Fruit fly (Drosophila melanogaster) whole organism, wandering third instar larva: ENCODE results near the gene CG17239.

Experiments used
- Abd-B ChIP-seq: fragments of >200 bp; optimal IDR thresholded peaks from 2 replicates; lab custom pipeline; 2017; ENCODE audit warnings: missing biosample characterization, missing genetic modification characterization
- CG9705 ChIP-seq: fragments of 200-800 bp; sonication (Bioruptor generic); optimal IDR thresholded peaks from 2 replicates; lab custom pipeline; 2018; ENCODE audit warnings: missing biosample characterization, mild to moderate bottlenecking, missing genetic modification characterization
- Dfd ChIP-seq: fragments of >200 bp; optimal IDR thresholded peaks from 2 replicates; lab custom pipeline; 2017; ENCODE audit warnings: missing biosample characterization, missing genetic modification characterization
- Dif ChIP-seq: fragments of 200-275, 200-300 bp; sonication (Bioruptor generic); optimal IDR thresholded peaks from 2 replicates; lab custom pipeline; 2018; ENCODE audit warnings: missing biosample characterization, missing genetic modification characterization; ENCODE audit not compliant: partially characterized antibody
- GATAd ChIP-seq: sonication (Bioruptor generic); optimal IDR thresholded peaks from 2 replicates; lab custom pipeline; 2016; ENCODE audit warnings: missing biosample characterization, missing genetic modification characterization
- HLH106 ChIP-seq: fragments of 200-800 bp; optimal IDR thresholded peaks from 3 replicates; lab custom pipeline; 2019; ENCODE audit warnings: missing biosample characterization, mild to moderate bottlenecking, missing genetic modification characterization, moderate library complexity
- Hnf4 ChIP-seq: fragments of 200-800 bp; sonication (Bioruptor generic); optimal IDR thresholded peaks from 2 replicates; lab custom pipeline; 2016; ENCODE audit warnings: missing biosample characterization, mild to moderate bottlenecking, missing genetic modification characterization
- Hr83 ChIP-seq: fragments of 200-300 bp; sonication (Bioruptor generic); optimal IDR thresholded peaks from 2 replicates; lab custom pipeline; 2016; ENCODE audit warnings: missing biosample characterization, mild to moderate bottlenecking, missing genetic modification characterization, moderate library complexity; ENCODE audit not compliant: poor library complexity, severe bottlenecking
- Mio ChIP-seq: sonication (Bioruptor generic); optimal IDR thresholded peaks from 2 replicates; lab custom pipeline; 2016; ENCODE audit warnings: missing biosample characterization, missing genetic modification characterization
- N ChIP-seq: fragments of >200 bp; optimal IDR thresholded peaks from 2 replicates; lab custom pipeline; 2018; ENCODE audit warnings: missing biosample characterization, missing external identifiers, missing genetic modification characterization
- OdsH ChIP-seq: fragments of 200-800 bp; sonication (Bioruptor generic); optimal IDR thresholded peaks from 2 replicates; lab custom pipeline; 2016; ENCODE audit warnings: missing biosample characterization, mild to moderate bottlenecking, missing genetic modification characterization
- Rel ChIP-seq, 2 experiments: fragments of 200-800 bp; sonication (Bioruptor generic) in 1 of 2; optimal IDR thresholded peaks; 2 replicates in 1 of 2; 3 replicates in 1 of 2; lab custom pipeline; 2016 to 2019; ENCODE audit warnings: mild to moderate bottlenecking in 2 of 2, missing biosample characterization in 2 of 2, missing genetic modification characterization in 2 of 2, moderate library complexity in 1 of 2
- Sp1 ChIP-seq: fragments of 200-800 bp; sonication (Bioruptor generic); optimal IDR thresholded peaks from 3 replicates; lab custom pipeline; 2019; ENCODE audit warnings: missing biosample characterization, mild to moderate bottlenecking, missing genetic modification characterization, moderate library complexity
- br ChIP-seq: fragments of 200-800 bp; sonication (Bioruptor generic); optimal IDR thresholded peaks from 2 replicates; lab custom pipeline; 2016; ENCODE audit warnings: missing biosample characterization, missing genetic modification characterization
- brk ChIP-seq: fragments of 200-800 bp; sonication (Bioruptor generic); optimal IDR thresholded peaks from 2 replicates; lab custom pipeline; 2016; ENCODE audit warnings: missing biosample characterization, mild to moderate bottlenecking, missing genetic modification characterization
- dl ChIP-seq, 2 experiments: fragments of 175-275, 200-275 bp in 1 of 2; fragments of 200-275 bp in 1 of 2; sonication (Bioruptor generic); optimal IDR thresholded peaks; lab custom pipeline; 2018; ENCODE audit warnings: mild to moderate bottlenecking in 2 of 2, missing biosample characterization in 2 of 2, missing genetic modification characterization in 2 of 2, moderate library complexity in 2 of 2; ENCODE audit not compliant: partially characterized antibody in 2 of 2, insufficient read depth in 1 of 2
- dsf ChIP-seq: sonication (Bioruptor generic); optimal IDR thresholded peaks from 2 replicates; lab custom pipeline; 2016; ENCODE audit warnings: missing biosample characterization, missing genetic modification characterization, borderline replicate concordance
- ey ChIP-seq: fragments of 200-800 bp; sonication (Bioruptor generic); optimal IDR thresholded peaks from 2 replicates; lab custom pipeline; 2016; ENCODE audit warnings: missing biosample characterization, missing genetic modification characterization
- foxo ChIP-seq, 2 experiments: fragments of 200-800 bp; sonication (Bioruptor generic); optimal IDR thresholded peaks; 2 replicates in 1 of 2; 3 replicates in 1 of 2; lab custom pipeline; 2016 to 2017; ENCODE audit warnings: missing biosample characterization in 2 of 2, missing genetic modification characterization in 2 of 2
- fru ChIP-seq: fragments of 200-800 bp; sonication (Bioruptor generic); optimal IDR thresholded peaks from 3 replicates; lab custom pipeline; 2016; ENCODE audit warnings: missing biosample characterization, mild to moderate bottlenecking, missing genetic modification characterization
- h ChIP-seq: fragments of 200-800 bp; sonication (Bioruptor generic); optimal IDR thresholded peaks from 3 replicates; lab custom pipeline; 2016; ENCODE audit warnings: missing biosample characterization, mild to moderate bottlenecking, missing genetic modification characterization
- jim ChIP-seq: fragments of 175-275, 200-325 bp; sonication (Bioruptor generic); optimal IDR thresholded peaks from 2 replicates; lab custom pipeline; 2016; ENCODE audit warnings: missing biosample characterization, mild to moderate bottlenecking, missing genetic modification characterization
- pan ChIP-seq: fragments of >200 bp; optimal IDR thresholded peaks from 2 replicates; lab custom pipeline; 2017
- psq ChIP-seq: fragments of 200-800 bp; sonication (Bioruptor generic); optimal IDR thresholded peaks from 3 replicates; lab custom pipeline; 2017; ENCODE audit warnings: missing biosample characterization, mild to moderate bottlenecking, missing genetic modification characterization, moderate library complexity
- rgr ChIP-seq: fragments of 200-800 bp; sonication (Bioruptor generic); optimal IDR thresholded peaks from 3 replicates; lab custom pipeline; 2016; ENCODE audit warnings: missing biosample characterization, mild to moderate bottlenecking, missing genetic modification characterization
- sv ChIP-seq: fragments of 200-800 bp; sonication (Bioruptor generic); optimal IDR thresholded peaks from 3 replicates; lab custom pipeline; 2016; ENCODE audit warnings: missing biosample characterization, missing genetic modification characterization
- tai ChIP-seq: sonication (Bioruptor generic); optimal IDR thresholded peaks from 2 replicates; lab custom pipeline; 2016; ENCODE audit warnings: missing biosample characterization, missing genetic modification characterization
- usp ChIP-seq: fragments of >200 bp; optimal IDR thresholded peaks from 2 replicates; lab custom pipeline; 2017; ENCODE audit warnings: missing biosample characterization, missing genetic modification characterization

Gene CG17239

DNA sequence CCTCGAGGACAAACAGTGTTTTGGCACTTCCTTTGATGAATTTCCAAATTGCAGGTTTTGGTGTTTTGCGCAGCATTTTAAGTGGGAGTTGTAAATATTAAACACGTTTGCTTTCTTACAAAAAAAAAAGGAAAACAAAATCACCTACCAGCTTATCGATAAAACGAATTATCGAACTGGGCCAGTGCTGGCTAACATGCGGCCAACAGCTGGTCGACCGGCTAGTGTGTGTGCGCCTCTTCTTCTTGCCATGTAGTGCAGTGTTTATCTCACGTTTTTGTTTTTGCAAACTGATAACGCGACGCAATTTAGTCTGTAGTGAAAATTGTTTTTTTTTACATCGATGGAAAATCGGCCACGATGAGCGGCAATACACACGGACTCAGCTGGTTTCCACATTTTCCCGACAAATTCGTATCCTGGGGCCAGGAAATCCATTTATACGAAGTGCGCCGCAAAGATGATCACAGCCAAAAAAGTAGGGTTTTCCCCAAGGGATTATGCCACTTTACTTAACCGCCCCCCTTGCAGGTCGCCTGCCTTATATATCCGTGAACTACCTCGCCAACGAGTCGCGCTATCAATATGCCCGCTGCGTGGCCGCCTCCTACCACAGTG is 35.0 kb downstream of the CG17239 start, which contains the start of the genes CG15386, CG42371 and mio:
CG15386 (minus strand) TSS at position 180 of the 618 bp plus-strand sequence.
CG42371 (minus strand) TSS at position 180 of the 618 bp plus-strand sequence.
mio (plus strand) TSS at position 224 of the 618 bp plus-strand sequence.
- peak; percentile 14 for TF ChIP-seq OdsH (GFP tag; lab: Kevin White, UChicago)
- TF ChIP-seq Hr83 (GFP tag; lab: Kevin White, UChicago), result peak; percentile 83
- TF ChIP-seq tai (GFP tag; lab: Kevin White, UChicago), result no peak
- peak; percentile 55 for TF ChIP-seq br (GFP tag; lab: Kevin White, UChicago)
- no peak for TF ChIP-seq Hnf4 (GFP tag; lab: Kevin White, UChicago)
- peak; percentile 40 for TF ChIP-seq h (GFP tag; lab: Kevin White, UChicago)
- TF ChIP-seq jim (GFP tag; lab: Kevin White, UChicago), result peak; percentile 70
- TF ChIP-seq dl (GFP tag; optimal IDR thresholded peaks at IDR 0.05; lab: Kevin White, UChicago; ENCODE audit: insufficient read depth in 1 of 2, partially characterized antibody in 2 of 2), result peak in 1 of 2 experiments; percentile 22
- TF ChIP-seq Dif (GFP tag; lab: Kevin White, UChicago), result peak; percentile 8
- TF ChIP-seq foxo (GFP tag; optimal IDR thresholded peaks at IDR 0.05; lab: Kevin White, UChicago), result peak in 1 of 2 experiments; percentile 41
- TF ChIP-seq dsf, result no peak
- TF ChIP-seq psq, result peak; percentile 5
- TF ChIP-seq Rel (GFP tag; optimal IDR thresholded peaks at IDR 0.05; lab: Kevin White, UChicago), result no peak
- TF ChIP-seq Rel (tag; optimal IDR thresholded peaks at IDR 0.05; lab: Kevin White, UChicago), result peak; percentile 86
- no peak for TF ChIP-seq brk (GFP tag; lab: Kevin White, UChicago)
- peak; percentile 32 for TF ChIP-seq Sp1 (GFP tag; lab: Kevin White, UChicago)
- peak; percentile 5 for TF ChIP-seq ey (GFP tag; lab: Kevin White, UChicago)
- peak; percentile 52 for TF ChIP-seq rgr (GFP tag; lab: Kevin White, UChicago)
- no peak for TF ChIP-seq Dfd
- TF ChIP-seq pan (lab: Kevin White, UChicago), result no peak
- no peak for TF ChIP-seq sv (GFP tag; lab: Kevin White, UChicago)

DNA sequence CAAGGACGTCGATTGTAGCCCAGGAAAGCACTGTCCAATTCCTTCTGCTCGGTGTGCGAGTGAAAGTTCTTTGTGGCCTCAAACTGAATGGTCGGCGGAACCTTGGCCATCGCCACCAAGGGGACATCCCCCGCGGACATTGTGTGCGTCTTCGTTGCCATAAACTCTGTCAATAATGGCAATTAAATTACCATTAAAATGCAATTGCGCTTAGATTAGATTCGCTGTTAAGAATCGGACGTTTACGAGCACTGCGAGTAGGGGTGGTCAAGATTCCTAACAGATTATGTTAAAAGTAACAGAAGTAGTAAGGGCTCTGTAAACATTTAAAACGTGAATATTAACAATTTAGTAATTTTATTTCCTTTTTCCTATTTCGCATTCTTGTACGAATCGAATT is 36.1 kb downstream of the CG17239 start, which contains the start of gene daed:
daed (minus strand) TSS at position 247 of the 400 bp plus-strand sequence.
- TF ChIP-seq Abd-B (GFP tag; lab: Kevin White, UChicago), result no peak
- no peak for TF ChIP-seq GATAd (GFP tag; lab: Kevin White, UChicago)
- no peak for TF ChIP-seq h (GFP tag; lab: Kevin White, UChicago)
- TF ChIP-seq Rel (GFP tag; optimal IDR thresholded peaks at IDR 0.05; lab: Kevin White, UChicago), result no peak
- TF ChIP-seq Rel (tag; optimal IDR thresholded peaks at IDR 0.05; lab: Kevin White, UChicago), result peak; percentile 86
- no peak for TF ChIP-seq Mio (GFP tag; lab: Kevin White, UChicago)
- TF ChIP-seq pan (lab: Kevin White, UChicago), result no peak
- peak; percentile 50 for TF ChIP-seq Sp1 (GFP tag; lab: Kevin White, UChicago)
- TF ChIP-seq fru (GFP tag; lab: Kevin White, UChicago), result no peak
- TF ChIP-seq N, result no peak
- TF ChIP-seq psq, result no peak
- peak; percentile 7 for TF ChIP-seq rgr (GFP tag; lab: Kevin White, UChicago)
- no peak for TF ChIP-seq tai (GFP tag; lab: Kevin White, UChicago)
- no peak for TF ChIP-seq foxo (GFP tag; optimal IDR thresholded peaks at IDR 0.05; lab: Kevin White, UChicago)
- TF ChIP-seq Hnf4 (GFP tag; lab: Kevin White, UChicago), result no peak

DNA sequence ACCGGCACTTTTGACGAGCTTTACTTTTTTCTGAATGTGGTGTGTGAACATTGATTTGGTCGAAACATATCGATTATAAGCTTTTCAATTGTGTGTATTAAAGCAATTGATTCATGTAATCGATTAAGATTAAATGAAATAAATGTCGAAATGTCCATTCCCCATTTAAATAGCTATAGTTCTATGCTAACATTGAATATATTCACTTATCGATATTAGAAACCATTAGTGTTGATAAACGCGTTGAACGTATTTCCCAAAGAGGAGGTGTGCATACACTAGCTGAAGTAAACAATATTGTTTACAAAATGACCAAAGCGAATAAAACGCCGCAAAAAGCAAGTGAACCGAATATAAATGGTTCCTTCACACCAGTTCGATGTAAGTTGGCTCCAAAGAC is 38.1 kb downstream of the CG17239 start, which contains the start of the genes Uch and CG34174:
Uch (minus strand) TSS at position 208 of the 400 bp plus-strand sequence.
CG34174 (plus strand) TSS at position 263 of the 400 bp plus-strand sequence.
- TF ChIP-seq OdsH (GFP tag; lab: Kevin White, UChicago) (peak; percentile 36), HLH106 (tag; lab: Kevin White, UChicago) (peak; percentile 32), Sp1 (GFP tag; lab: Kevin White, UChicago) (peak; percentile 64), Abd-B (GFP tag; lab: Kevin White, UChicago) (no peak), sv (GFP tag; lab: Kevin White, UChicago) (no peak), CG9705 (GFP tag; lab: Kevin White, UChicago) (peak; percentile 55), Dfd (no peak), ey (GFP tag; lab: Kevin White, UChicago) (peak; percentile 3), rgr (GFP tag; lab: Kevin White, UChicago) (peak; percentile 73), usp (GFP tag; lab: Kevin White, UChicago) (no peak), foxo (GFP tag; optimal IDR thresholded peaks at IDR 0.05; lab: Kevin White, UChicago) (peak in 1 of 2 experiments; percentile 30), psq (peak; percentile 2), h (GFP tag; lab: Kevin White, UChicago) (peak; percentile 67), dsf (no peak), Rel (GFP tag; optimal IDR thresholded peaks at IDR 0.05; lab: Kevin White, UChicago) (no peak), Rel (tag; optimal IDR thresholded peaks at IDR 0.05; lab: Kevin White, UChicago) (peak; percentile 52)
